Worm (Caenorhabditis elegans): ENCODE data around the gene twk-39.

ce11 chrIII:11826118-11826517, 30.6 kb downstream of the twk-39 start, which contains the start of gene rsp-8:
- TF ChIP-seq egl-27 (tag; optimal IDR thresholded peaks at IDR 0.05) (no peak), nhr-28 (tag; optimal IDR thresholded peaks at IDR 0.05) (no peak), fos-1 (tag; optimal IDR thresholded peaks at IDR 0.05) (no peak), pha-4 (GFP tag; IDR thresholded peaks at IDR 0.05) (no peak), pha-4 (tag; optimal IDR thresholded peaks at IDR 0.05) (no peak), daf-16 (GFP tag; optimal IDR thresholded peaks at IDR 0.05) (no peak), daf-16 (tag; optimal IDR thresholded peaks at IDR 0.05) (no peak)
